Fruit fly (Drosophila melanogaster): Measurements from ENCODE around the gene nAChRalpha3.

Gene nAChRalpha3

DNA sequence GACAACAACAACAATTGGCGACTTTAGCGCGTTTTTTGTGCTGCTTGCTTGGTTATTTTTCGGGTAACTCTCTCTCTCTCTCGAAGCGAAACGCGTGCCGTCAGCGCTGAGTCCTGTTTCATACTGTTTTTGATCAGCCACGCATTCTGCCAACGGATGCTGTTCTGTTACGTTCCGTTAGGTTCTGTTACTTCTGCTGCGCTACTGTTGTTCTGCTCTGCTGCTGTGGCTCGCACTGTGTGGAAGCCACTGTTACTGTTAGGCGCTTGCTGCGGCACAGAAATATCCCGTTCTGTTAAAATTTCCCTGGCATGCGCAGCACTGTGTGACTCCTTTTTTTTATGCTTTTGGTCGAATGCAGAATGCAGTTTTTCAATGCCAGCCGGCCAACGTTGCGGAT is at the start of gene nAChRalpha3:
TSS of gene nAChRalpha3 (minus strand) at position 101 of the 400 bp plus-strand sequence.
- TF ChIP-seq brk (GFP tag; optimal IDR thresholded peaks at IDR 0.05) (no peak), dl (GFP tag; optimal IDR thresholded peaks at IDR 0.05; ENCODE audit: insufficient read depth in 1 of 2, partially characterized antibody in 2 of 2) (no peak), psq (GFP tag; optimal IDR thresholded peaks at IDR 0.05) (no peak), ey (GFP tag; optimal IDR thresholded peaks at IDR 0.05) (no peak)

DNA sequence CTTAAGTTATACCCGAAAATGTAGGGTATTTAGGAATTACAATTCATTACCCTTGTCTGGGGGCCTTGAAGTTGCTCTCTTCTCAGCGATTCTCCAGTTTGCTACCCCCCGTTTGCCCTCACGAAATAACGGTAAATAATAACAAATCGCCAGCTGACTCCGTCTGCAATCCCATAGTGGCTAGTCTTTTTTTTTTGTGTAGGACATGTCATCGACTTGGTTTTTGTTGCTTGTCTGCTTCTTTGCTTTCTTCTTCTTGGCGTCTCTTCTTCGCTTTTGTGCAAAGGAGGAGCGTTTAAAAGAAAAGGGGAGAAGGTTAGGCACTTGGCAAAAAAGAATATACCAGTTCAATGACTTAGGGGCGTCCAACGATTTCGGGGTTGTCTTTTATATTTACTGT is 49.2 kb upstream of the nAChRalpha3 start:
- TF ChIP-seq psq (GFP tag; optimal IDR thresholded peaks at IDR 0.05): peak; percentile 70
- TF ChIP-seq CG9705 (GFP tag; optimal IDR thresholded peaks at IDR 0.05): no peak
- TF ChIP-seq brk (GFP tag; optimal IDR thresholded peaks at IDR 0.05): no peak

DNA sequence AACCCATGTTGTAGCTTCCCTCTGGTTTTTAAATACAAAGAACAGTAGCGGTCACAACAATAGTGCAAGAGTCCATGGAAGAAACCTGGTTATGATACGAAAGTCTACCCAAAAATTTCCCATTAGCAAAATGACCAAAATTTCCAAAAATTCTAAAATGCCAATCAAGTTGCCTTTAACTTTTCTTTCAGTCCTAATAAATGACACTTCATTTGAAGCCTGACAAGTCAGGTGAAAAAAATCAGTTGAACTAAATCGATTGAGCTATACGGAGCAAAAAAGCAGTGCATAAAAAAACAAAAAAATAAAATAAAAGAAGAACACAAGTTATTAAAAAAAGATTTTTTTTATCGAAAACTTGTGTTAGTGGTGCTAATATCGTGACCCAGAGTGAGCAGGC is 48.6 kb upstream of the nAChRalpha3 start:
- no peak for TF ChIP-seq usp (GFP tag; optimal IDR thresholded peaks at IDR 0.05)
- no peak for TF ChIP-seq psq (GFP tag; optimal IDR thresholded peaks at IDR 0.05)
- TF ChIP-seq Myc (optimal IDR thresholded peaks at IDR 0.05): no peak
- no peak for TF ChIP-seq tai (GFP tag; optimal IDR thresholded peaks at IDR 0.05)
- no peak for TF ChIP-seq Mio (GFP tag; optimal IDR thresholded peaks at IDR 0.05)
- TF ChIP-seq GATAd (GFP tag; optimal IDR thresholded peaks at IDR 0.05): no peak
- no peak for TF ChIP-seq woc (GFP tag; optimal IDR thresholded peaks at IDR 0.05)
- no peak for TF ChIP-seq Dif (GFP tag; optimal IDR thresholded peaks at IDR 0.05; ENCODE audit: partially characterized antibody)

DNA sequence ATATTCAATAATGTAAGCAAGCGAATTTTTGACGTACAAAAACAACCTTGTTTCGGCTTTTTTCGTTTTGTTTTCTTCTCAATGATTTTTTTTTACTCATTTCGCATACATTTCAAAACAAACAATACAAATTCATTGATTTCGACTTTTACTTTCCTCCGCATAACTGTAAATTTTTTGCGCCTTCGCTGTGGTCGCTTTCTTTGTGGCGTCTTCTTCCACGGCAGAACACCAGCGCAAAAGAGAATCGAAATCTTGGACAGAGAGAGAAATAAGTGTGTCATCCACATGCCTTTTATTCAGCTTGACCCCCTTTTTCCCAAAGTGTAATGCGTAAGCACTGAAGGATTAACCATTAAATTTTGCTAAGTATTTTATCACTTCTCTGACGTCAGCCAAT is 47.4 kb upstream of the nAChRalpha3 start:
- peak; percentile 2 for TF ChIP-seq fru (GFP tag; optimal IDR thresholded peaks at IDR 0.05)
- no peak for TF ChIP-seq CrebA (GFP tag; optimal IDR thresholded peaks at IDR 0.05; ENCODE audit: borderline replicate concordance)
- TF ChIP-seq foxo (GFP tag; optimal IDR thresholded peaks at IDR 0.05): peak in 1 of 2 experiments; percentile 30
- TF ChIP-seq psq (GFP tag; optimal IDR thresholded peaks at IDR 0.05): peak; percentile 72
- TF ChIP-seq rgr (GFP tag; optimal IDR thresholded peaks at IDR 0.05): peak; percentile 12
- no peak for TF ChIP-seq sv (GFP tag; optimal IDR thresholded peaks at IDR 0.05)

DNA sequence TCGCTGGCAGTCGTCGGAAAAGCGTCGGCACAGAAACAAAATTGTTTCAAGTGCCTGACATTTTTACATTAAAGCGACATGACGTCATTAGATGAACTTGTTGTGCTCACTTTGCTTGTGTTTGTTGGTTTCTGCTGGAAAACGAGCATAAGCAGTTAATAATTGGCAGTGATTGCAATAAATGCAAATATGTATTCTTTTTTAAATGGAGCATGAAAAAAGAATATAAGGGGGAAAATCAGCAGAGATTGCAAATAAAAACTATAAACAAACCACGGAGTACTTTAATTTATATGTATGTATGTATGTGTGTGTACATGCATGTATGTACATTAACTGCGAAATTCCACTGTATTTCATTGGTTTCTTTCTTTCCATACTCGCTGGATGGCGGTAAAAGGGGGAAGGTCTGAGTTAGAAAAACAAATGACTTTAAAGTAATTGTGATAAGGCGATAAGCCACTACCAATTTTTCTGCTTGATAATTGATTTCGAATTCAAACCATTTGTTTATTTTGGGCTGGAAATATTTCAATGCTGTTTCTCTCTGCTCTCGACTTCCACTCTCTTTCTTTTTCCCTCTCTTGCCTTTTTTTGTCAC is 46.6 kb upstream of the nAChRalpha3 start:
- TF ChIP-seq Rel (GFP tag; optimal IDR thresholded peaks at IDR 0.05) (no peak), Rel (tag; optimal IDR thresholded peaks at IDR 0.05) (peak; percentile 60), fru (GFP tag; optimal IDR thresholded peaks at IDR 0.05) (peak; percentile 60), tai (GFP tag; optimal IDR thresholded peaks at IDR 0.05) (no peak)

DNA sequence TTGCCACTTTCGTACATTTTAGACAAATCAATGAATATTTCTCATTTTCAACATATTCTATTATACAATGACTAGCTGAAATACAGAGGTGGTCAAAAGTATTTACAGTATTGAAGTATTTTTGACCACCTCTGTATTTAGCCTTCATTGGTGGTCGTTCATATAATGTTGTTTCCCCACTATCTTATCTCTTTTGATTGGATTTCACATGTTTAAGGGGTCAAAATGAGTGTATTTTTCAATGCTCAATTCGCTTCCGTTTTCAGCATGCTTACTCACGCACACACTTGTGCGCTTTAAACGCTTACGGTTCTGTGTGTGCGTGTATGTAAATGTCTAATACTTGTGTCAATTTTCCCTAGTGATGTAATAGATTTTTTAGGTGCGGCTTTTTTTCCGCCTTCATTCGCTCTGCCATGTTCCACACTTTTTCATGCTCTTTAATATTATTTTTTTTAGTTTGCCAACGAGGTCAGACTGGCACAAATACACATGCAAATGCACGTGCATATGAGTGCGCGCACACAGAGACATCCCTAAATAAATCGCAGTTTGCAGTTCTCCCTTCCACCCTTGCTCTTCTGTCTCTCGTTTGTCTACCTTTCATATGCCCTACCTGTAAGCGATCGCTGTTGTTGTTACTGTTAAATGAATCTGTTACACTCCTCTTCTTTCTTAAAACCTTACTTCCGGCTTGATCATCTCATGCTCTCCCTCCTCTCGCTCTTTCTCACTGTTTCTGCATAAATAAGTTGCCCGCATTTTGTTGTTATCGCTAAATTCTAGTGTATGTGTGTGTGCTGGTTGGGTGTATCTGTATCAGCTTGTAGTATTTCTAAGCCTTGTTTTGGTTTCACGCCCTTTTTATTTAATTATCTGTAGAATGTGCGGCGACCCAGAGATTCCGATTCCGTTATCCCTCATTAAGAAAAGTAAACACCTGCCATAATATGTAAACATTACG is 45.5 kb upstream of the nAChRalpha3 start:
- peak; percentile 18 for TF ChIP-seq N (GFP tag; optimal IDR thresholded peaks at IDR 0.05)
- no peak for TF ChIP-seq Hnf4 (GFP tag; optimal IDR thresholded peaks at IDR 0.05)

DNA sequence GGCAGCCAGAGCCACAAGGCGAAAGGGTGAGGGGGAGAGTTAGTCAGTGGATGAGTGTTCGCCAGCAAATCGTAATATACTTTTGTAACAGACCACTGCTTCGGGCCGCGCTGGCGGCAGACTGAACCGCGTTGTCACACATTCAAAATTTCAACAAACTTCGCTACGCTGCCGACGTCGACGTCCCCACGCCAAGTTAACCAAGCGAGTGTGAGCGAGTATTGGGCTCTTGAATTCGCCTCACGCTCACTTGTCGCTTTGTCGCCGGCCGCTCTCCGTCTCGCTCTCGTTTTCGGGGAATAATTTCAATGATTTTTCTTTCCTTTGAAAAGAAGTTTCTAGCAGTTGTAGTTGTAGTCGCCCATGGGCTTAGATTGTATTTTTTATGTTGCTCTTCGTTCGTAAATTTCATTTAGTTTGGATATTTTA is 44.6 kb upstream of the nAChRalpha3 start, which contains the start of gene lawc:
TSS of gene lawc (minus strand) at position 127 of the 429 bp plus-strand sequence.
- no peak for TF ChIP-seq Abd-B (GFP tag; optimal IDR thresholded peaks at IDR 0.05)
- no peak for TF ChIP-seq dmrt93B (GFP tag; optimal IDR thresholded peaks at IDR 0.05)
- TF ChIP-seq CrebA (GFP tag; optimal IDR thresholded peaks at IDR 0.05; ENCODE audit: borderline replicate concordance): peak; percentile 66
- TF ChIP-seq lola (GFP tag; optimal IDR thresholded peaks at IDR 0.05): no peak
- TF ChIP-seq Myc (optimal IDR thresholded peaks at IDR 0.05): no peak
- TF ChIP-seq tai (GFP tag; optimal IDR thresholded peaks at IDR 0.05): no peak
- TF ChIP-seq Dif (GFP tag; optimal IDR thresholded peaks at IDR 0.05; ENCODE audit: partially characterized antibody): peak; percentile 72
- TF ChIP-seq Hnf4 (GFP tag; optimal IDR thresholded peaks at IDR 0.05): peak; percentile 9
- TF ChIP-seq N (GFP tag; optimal IDR thresholded peaks at IDR 0.05): no peak
- peak; percentile 73 for TF ChIP-seq Vsx2 (GFP tag; optimal IDR thresholded peaks at IDR 0.05; ENCODE audit: partially characterized antibody)
- no peak for TF ChIP-seq HLH106 (tag; optimal IDR thresholded peaks at IDR 0.05)
- peak; percentile 63 for TF ChIP-seq h (GFP tag; optimal IDR thresholded peaks at IDR 0.05)
- TF ChIP-seq Jra (GFP tag; optimal IDR thresholded peaks at IDR 0.05): peak; percentile 61
- no peak for TF ChIP-seq Dfd (GFP tag; optimal IDR thresholded peaks at IDR 0.05)
- peak; percentile 76 for TF ChIP-seq brk (GFP tag; optimal IDR thresholded peaks at IDR 0.05)
- peak; percentile 63 for TF ChIP-seq fru (GFP tag; optimal IDR thresholded peaks at IDR 0.05)
- no peak for TF ChIP-seq woc (GFP tag; optimal IDR thresholded peaks at IDR 0.05)
- TF ChIP-seq sv (GFP tag; optimal IDR thresholded peaks at IDR 0.05): no peak
- TF ChIP-seq dl (GFP tag; optimal IDR thresholded peaks at IDR 0.05; ENCODE audit: insufficient read depth in 1 of 2, partially characterized antibody in 2 of 2): peak; percentile 49 to 52
- no peak for TF ChIP-seq GATAd (GFP tag; optimal IDR thresholded peaks at IDR 0.05)
- peak in 1 of 2 experiments; percentile 30 for TF ChIP-seq foxo (GFP tag; optimal IDR thresholded peaks at IDR 0.05)
- peak; percentile 86 for TF ChIP-seq Rel (GFP tag; optimal IDR thresholded peaks at IDR 0.05)
- peak; percentile 65 for TF ChIP-seq Rel (tag; optimal IDR thresholded peaks at IDR 0.05)
- TF ChIP-seq Sp1 (GFP tag; optimal IDR thresholded peaks at IDR 0.05): peak; percentile 74
- peak; percentile 27 for TF ChIP-seq br (GFP tag; optimal IDR thresholded peaks at IDR 0.05)
- TF ChIP-seq psq (GFP tag; optimal IDR thresholded peaks at IDR 0.05): peak; percentile 47
- peak; percentile 82 for TF ChIP-seq sage (GFP tag; optimal IDR thresholded peaks at IDR 0.05)
- peak; percentile 15 for TF ChIP-seq ey (GFP tag; optimal IDR thresholded peaks at IDR 0.05)
- TF ChIP-seq CG9705 (GFP tag; optimal IDR thresholded peaks at IDR 0.05): no peak

All from whole organism, wandering third instar larva.